Fruit fly (Drosophila melanogaster): Measurements from ENCODE around the gene Drsl3.

The Drsl3 gene

dm6 chr3L:3303087-3303526, 11.7 kb upstream of the Drsl3 start, which contains the start of gene CG14968 (continued):
- TF ChIP-seq sna (GFP tag; IDR thresholded peaks at IDR 0.05; ENCODE audit: partially characterized antibody) (no peak), pzg (GFP tag; optimal IDR thresholded peaks at IDR 0.05) (no peak), al (GFP tag; IDR thresholded peaks at IDR 0.05) (peak; percentile 94), CG12219 (GFP tag; optimal IDR thresholded peaks at IDR 0.05) (peak; percentile 77), Sry-β (GFP tag; optimal IDR thresholded peaks at IDR 0.05) (peak; percentile 93), Six4 (GFP tag; optimal IDR thresholded peaks at IDR 0.05) (peak; percentile 89), CG1024 (GFP tag; IDR thresholded peaks at IDR 0.05) (peak; percentile 90), CG11085 (GFP tag; IDR thresholded peaks at IDR 0.05) (peak; percentile 90), CG3847 (GFP tag; IDR thresholded peaks at IDR 0.05) (peak; percentile 98), dimm (GFP tag; IDR thresholded peaks at IDR 0.05) (peak; percentile 87), Sox100B (GFP tag; optimal IDR thresholded peaks at IDR 0.05) (peak; percentile 86), CTCF (GFP tag; optimal IDR thresholded peaks at IDR 0.05) (peak; percentile 60), CG31388 (GFP tag; optimal IDR thresholded peaks at IDR 0.05) (peak; percentile 80), Ets97D (GFP tag; optimal IDR thresholded peaks at IDR 0.05) (peak; percentile 29), CG13424 (tag; optimal IDR thresholded peaks at IDR 0.05) (peak; percentile 96), CG2889 (GFP tag; IDR thresholded peaks at IDR 0.05) (peak; percentile 93), CG7556 (GFP tag; optimal IDR thresholded peaks at IDR 0.05) (peak; percentile 86), bcd (GFP tag; optimal IDR thresholded peaks at IDR 0.05) (peak; percentile 95), grn (GFP tag; optimal IDR thresholded peaks at IDR 0.05) (peak; percentile 51), wek (GFP tag; optimal IDR thresholded peaks at IDR 0.05) (no peak), Doc3 (GFP tag; IDR thresholded peaks at IDR 0.05; ENCODE audit: partially characterized antibody) (no peak), Mrtf (GFP tag; IDR thresholded peaks at IDR 0.05) (peak; percentile 94), HLHmδ (GFP tag; optimal IDR thresholded peaks at IDR 0.05) (no peak), ato (GFP tag; IDR thresholded peaks at IDR 0.05; ENCODE audit: partially characterized antibody) (no peak), jigr1 (GFP tag; IDR thresholded peaks at IDR 0.05) (peak; percentile 85), jumu (GFP tag; optimal IDR thresholded peaks at IDR 0.05) (peak; percentile 66), ken (GFP tag; IDR thresholded peaks at IDR 0.05) (peak; percentile 94), CG30403 (GFP tag; optimal IDR thresholded peaks at IDR 0.05) (peak; percentile 93), CG17802 (tag; optimal IDR thresholded peaks at IDR 0.05) (peak; percentile 74), psq (GFP tag; optimal IDR thresholded peaks at IDR 0.05) (peak; percentile 76), CG12769 (tag; optimal IDR thresholded peaks at IDR 0.05) (no peak), CG14014 (GFP tag; IDR thresholded peaks at IDR 0.05) (peak; percentile 97), CG10209 (GFP tag; optimal IDR thresholded peaks at IDR 0.05) (peak; percentile 93), CG9797 (GFP tag; optimal IDR thresholded peaks at IDR 0.05) (no peak), CG12942 (GFP tag; optimal IDR thresholded peaks at IDR 0.05) (peak; percentile 92), Oaz (GFP tag; IDR thresholded peaks at IDR 0.05) (peak; percentile 96), CG10431 (GFP tag; optimal IDR thresholded peaks at IDR 0.05) (peak; percentile 54), CG8924 (tag; optimal IDR thresholded peaks at IDR 0.05) (peak; percentile 95), CG34224 (GFP tag; IDR thresholded peaks at IDR 0.05; ENCODE audit: partially characterized antibody) (no peak), CG6689 (GFP tag; IDR thresholded peaks at IDR 0.05) (peak; percentile 93), Lhr (GFP tag; optimal IDR thresholded peaks at IDR 0.05) (peak; percentile 69), Rx (GFP tag; IDR thresholded peaks at IDR 0.05) (peak; percentile 90), CG6854 (GFP tag; optimal IDR thresholded peaks at IDR 0.05) (peak; percentile 86), CG11247 (GFP tag; IDR thresholded peaks at IDR 0.05) (peak; percentile 97), hb (GFP tag; IDR thresholded peaks at IDR 0.05; ENCODE audit: partially characterized antibody) (no peak), CG6254 (GFP tag; optimal IDR thresholded peaks at IDR 0.05) (peak; percentile 81), dpn (GFP tag; optimal IDR thresholded peaks at IDR 0.05) (peak; percentile 87 to 94), CG10959 (GFP tag; IDR thresholded peaks at IDR 0.05) (peak; percentile 78), CG2116 (GFP tag; optimal IDR thresholded peaks at IDR 0.05) (no peak), CG33213 (GFP tag; optimal IDR thresholded peaks at IDR 0.05) (peak; percentile 69), CG17359 (tag; optimal IDR thresholded peaks at IDR 0.05) (peak; percentile 98)
